Fruit fly (Drosophila melanogaster): ENCODE measurements around the gene ND-42.
A peak's percentile ranks its signal among the peaks of the same experiment; 100 is the strongest.

The ND-42 gene

DNA sequence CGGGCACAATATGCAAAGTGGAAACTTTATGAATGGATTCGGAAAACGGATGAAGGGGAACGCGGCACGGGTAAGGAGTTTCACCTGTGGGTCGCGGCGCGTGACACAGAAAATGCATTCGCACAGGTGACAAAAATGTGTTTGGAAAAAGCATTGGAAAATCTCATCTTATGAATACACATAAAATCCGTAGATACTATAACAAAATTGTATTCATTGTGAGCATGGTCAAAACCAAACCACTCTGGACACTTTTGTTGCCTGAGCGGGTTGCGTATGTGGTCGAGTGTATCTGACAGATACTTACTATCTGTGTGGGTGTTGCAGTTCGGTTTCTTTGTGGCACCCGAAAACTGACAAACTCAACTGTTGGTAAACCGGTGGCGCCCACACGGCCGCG is 12.0 kb downstream of the ND-42 start (continued):
- no peak for TF ChIP-seq CG9797 (GFP tag; optimal IDR thresholded peaks at IDR 0.05)
- TF ChIP-seq lola (GFP tag; optimal IDR thresholded peaks at IDR 0.05), result peak in 1 of 3 experiments; percentile 12
- no peak for TF ChIP-seq hth (optimal IDR thresholded peaks at IDR 0.05)
- TF ChIP-seq nmo (GFP tag; optimal IDR thresholded peaks at IDR 0.05), result peak; percentile 24
- TF ChIP-seq CG18619 (GFP tag; optimal IDR thresholded peaks at IDR 0.05), result no peak
- peak; percentile 2 for TF ChIP-seq CG13624 (GFP tag; optimal IDR thresholded peaks at IDR 0.05)
- no peak for TF ChIP-seq jigr1 (GFP tag; IDR thresholded peaks at IDR 0.05)
- peak; percentile 62 for TF ChIP-seq CG6689 (GFP tag; IDR thresholded peaks at IDR 0.05)
- TF ChIP-seq CG9215 (GFP tag; IDR thresholded peaks at IDR 0.05), result no peak
- no peak for TF ChIP-seq Fer2 (tag; optimal IDR thresholded peaks at IDR 0.05)
- no peak for TF ChIP-seq CG4707 (GFP tag; optimal IDR thresholded peaks at IDR 0.05)
- TF ChIP-seq E2f1 (GFP tag; IDR thresholded peaks at IDR 0.05), result peak; percentile 53
- TF ChIP-seq CG31224 (GFP tag; IDR thresholded peaks at IDR 0.05), result peak; percentile 43; the same call in 1 of the 2 replicates
- peak; percentile 38 for TF ChIP-seq CG8924 (tag; optimal IDR thresholded peaks at IDR 0.05)
- no peak for TF ChIP-seq nom (GFP tag; optimal IDR thresholded peaks at IDR 0.05)
- no peak for TF ChIP-seq salm (tag; optimal IDR thresholded peaks at IDR 0.05)
- TF ChIP-seq pnt (GFP tag; optimal IDR thresholded peaks at IDR 0.05), result no peak
- TF ChIP-seq HmgD (GFP tag; optimal IDR thresholded peaks at IDR 0.05), result no peak
- no peak for TF ChIP-seq gcm (GFP tag; optimal IDR thresholded peaks at IDR 0.05)

DNA sequence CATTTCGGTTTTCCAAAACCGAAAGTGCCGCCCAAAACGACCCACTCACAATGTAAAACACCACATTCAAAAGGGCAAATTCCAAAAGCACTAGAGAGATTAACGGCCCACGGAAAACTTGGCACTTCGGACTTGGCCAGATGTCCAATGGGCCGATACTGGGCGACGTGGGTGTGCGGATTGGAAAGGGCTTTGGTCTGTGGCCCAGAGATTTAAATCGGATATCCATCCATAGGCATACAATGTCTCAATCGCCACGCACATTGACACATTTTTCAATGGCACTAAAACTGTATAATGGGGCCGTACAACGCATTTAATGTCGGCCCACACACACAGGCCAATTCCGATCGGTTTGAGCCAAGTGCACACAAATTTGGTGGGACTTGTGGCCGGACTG is 12.9 kb downstream of the ND-42 start:
- TF ChIP-seq h (optimal IDR thresholded peaks at IDR 0.05) (no peak), sd (tag; optimal IDR thresholded peaks at IDR 0.05) (peak; percentile 47), CG6654 (GFP tag; optimal IDR thresholded peaks at IDR 0.05) (peak; percentile 49), CG12104 (GFP tag; optimal IDR thresholded peaks at IDR 0.05) (no peak), abd-A (tag; optimal IDR thresholded peaks at IDR 0.05) (peak; percentile 69), vvl (GFP tag; IDR thresholded peaks at IDR 0.05) (0 out of 2 replicates have a peak, but pooled peaks have one; percentile 22), sr (GFP tag; IDR thresholded peaks at IDR 0.05) (peak; percentile 94), oc (tag; optimal IDR thresholded peaks at IDR 0.05) (peak; percentile 67), Hand (GFP tag; optimal IDR thresholded peaks at IDR 0.05) (no peak), peb (GFP tag; IDR thresholded peaks at IDR 0.05) (no peak), pan (optimal IDR thresholded peaks at IDR 0.05) (no peak), pan (GFP tag; optimal IDR thresholded peaks at IDR 0.05 in 1 of 2, IDR thresholded peaks at IDR 0.05 in 1 of 2) (peak in 1 of 2 experiments; percentile 5), CG11456 (GFP tag; IDR thresholded peaks at IDR 0.05) (0 out of 3 replicates have a peak, but pooled peaks have one; percentile 24), ci (GFP tag; IDR thresholded peaks at IDR 0.05) (0 out of 3 replicates have a peak, but pooled peaks have one; percentile 12), Blimp-1 (GFP tag; optimal IDR thresholded peaks at IDR 0.05) (peak; percentile 6)

DNA sequence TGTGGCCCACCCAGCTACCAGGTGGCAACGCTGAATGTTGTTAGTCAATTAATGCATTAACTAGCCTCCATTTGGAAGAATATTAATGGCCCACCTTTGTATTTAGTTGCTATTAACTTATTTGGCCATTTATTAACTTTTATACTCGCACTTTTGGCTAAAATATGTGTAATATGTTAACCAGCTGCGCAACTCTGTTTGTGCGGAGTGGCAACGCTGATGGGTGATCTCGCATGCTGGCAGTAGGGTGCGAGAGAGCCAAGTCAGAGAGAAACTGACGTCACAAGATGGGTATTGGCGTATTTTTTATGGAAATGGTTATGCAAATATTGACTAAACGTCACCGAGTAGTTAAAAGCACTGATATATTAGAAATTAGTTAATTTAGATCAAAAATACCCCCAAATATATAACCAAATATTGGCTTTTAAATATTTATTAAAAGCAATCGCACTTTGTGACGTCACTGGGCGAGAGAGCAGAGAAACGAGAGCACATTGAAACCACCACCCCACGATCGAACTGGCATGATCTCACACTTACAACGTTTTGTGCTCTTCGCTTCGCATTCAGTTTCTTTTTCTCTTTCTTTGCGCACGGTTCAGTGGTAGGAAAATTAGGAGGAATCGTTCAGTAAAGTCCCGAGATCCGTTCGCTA is 14.2 kb downstream of the ND-42 start, which contains the start of gene how:
how (plus strand) TSS at position 567 of the 658 bp plus-strand sequence.
- no peak for TF ChIP-seq CG1832 (GFP tag; optimal IDR thresholded peaks at IDR 0.05)
- peak; percentile 45 for TF ChIP-seq stwl (tag; optimal IDR thresholded peaks at IDR 0.05)
- peak; percentile 57 for TF ChIP-seq MBD-R2 (GFP tag; IDR thresholded peaks at IDR 0.05)
- peak; percentile 19; the same call in 1 of the 3 replicates for TF ChIP-seq HLH4C (GFP tag; IDR thresholded peaks at IDR 0.05; ENCODE audit: partially characterized antibody)
- peak; percentile 46 for TF ChIP-seq phol (tag; optimal IDR thresholded peaks at IDR 0.05)
- no peak for TF ChIP-seq bigmax (GFP tag; optimal IDR thresholded peaks at IDR 0.05)
- TF ChIP-seq klu (GFP tag; IDR thresholded peaks at IDR 0.05), result no peak
- TF ChIP-seq CG8359 (GFP tag; optimal IDR thresholded peaks at IDR 0.05; ENCODE audit: borderline replicate concordance), result no peak
- TF ChIP-seq vnd (GFP tag; IDR thresholded peaks at IDR 0.05; ENCODE audit: partially characterized antibody), result no peak
- TF ChIP-seq fd64A (GFP tag; optimal IDR thresholded peaks at IDR 0.05), result no peak
- peak; percentile 42 for TF ChIP-seq sd (tag; optimal IDR thresholded peaks at IDR 0.05)
- peak; percentile 56 for TF ChIP-seq CoRest (tag; optimal IDR thresholded peaks at IDR 0.05)
- no peak for TF ChIP-seq Drgx (GFP tag; IDR thresholded peaks at IDR 0.05)
- no peak for TF ChIP-seq CG2199 (GFP tag; IDR thresholded peaks at IDR 0.05)
- peak; percentile 18 for TF ChIP-seq exex (tag; optimal IDR thresholded peaks at IDR 0.05)
- TF ChIP-seq CG9609 (GFP tag; optimal IDR thresholded peaks at IDR 0.05), result no peak

Data from whole organism, embryonic.